Worm (Caenorhabditis elegans) whole organism, L1 larva: Measurements from ENCODE around the gene str-185.
A peak's percentile ranks its signal among the peaks of the same experiment; 100 is the strongest.

Source experiments
- C34B4.2 ChIP-seq: sonication (generic microtip); optimal IDR thresholded peaks from 2 replicates; lab custom pipeline; 2017; ENCODE audit warnings: mild to moderate bottlenecking, missing genetic modification characterization, missing compliant biosample characterization
- F16B12.6 ChIP-seq: fragments of 150-350 bp; optimal IDR thresholded peaks from 2 replicates; lab custom pipeline; 2014; ENCODE audit warnings: missing biosample characterization, missing genetic modification characterization
- aha-1 ChIP-seq: fragments of 150-350 bp; optimal IDR thresholded peaks from 2 replicates; lab custom pipeline; 2014; ENCODE audit warnings: missing biosample characterization, missing genetic modification characterization
- alr-1 ChIP-seq: fragments of 200-800 bp; sonication (Bioruptor generic); optimal IDR thresholded peaks from 2 replicates; lab custom pipeline; 2018; ENCODE audit warnings: borderline replicate concordance, mild to moderate bottlenecking, missing genetic modification characterization, missing compliant biosample characterization
- aly-2 ChIP-seq: fragments of 150-350 bp; optimal IDR thresholded peaks from 2 replicates; lab custom pipeline; 2014; ENCODE audit warnings: missing biosample characterization, missing genetic modification characterization
- ceh-63 ChIP-seq: fragments of 200-800 bp; sonication (Bioruptor generic); optimal IDR thresholded peaks from 2 replicates; lab custom pipeline; 2018; ENCODE audit warnings: mild to moderate bottlenecking, missing genetic modification characterization, missing compliant biosample characterization
- ceh-8 ChIP-seq: fragments of 200-800 bp; sonication (Bioruptor generic); optimal IDR thresholded peaks from 2 replicates; lab custom pipeline; 2018; ENCODE audit warnings: mild to moderate bottlenecking, missing genetic modification characterization, moderate library complexity, missing compliant biosample characterization
- ceh-82 ChIP-seq, 3 experiments: fragments of 150-350 bp in 1 of 3; sonication (generic microtip) in 2 of 3; optimal IDR thresholded peaks; 2 replicates each; lab custom pipeline; 2014 to 2017; ENCODE audit warnings: missing biosample characterization in 3 of 3, missing genetic modification characterization in 3 of 3
- ceh-88 ChIP-seq: fragments of 200-800 bp; sonication (Bioruptor generic); IDR thresholded peaks from 2 replicates; pipeline ENCODE4 v1.3.6; 2022; ENCODE audit warnings: missing genetic modification characterization, missing compliant biosample characterization
- dsc-1 ChIP-seq: sonication (generic microtip); optimal IDR thresholded peaks from 2 replicates; lab custom pipeline; 2016; ENCODE audit warnings: mild to moderate bottlenecking, missing genetic modification characterization, missing compliant biosample characterization
- efl-1 ChIP-seq, 4 experiments: fragments of 150-350 bp; optimal IDR thresholded peaks in 3 of 4; peaks in 1 of 4; 1 replicate in 1 of 4; 2 replicates in 3 of 4; lab custom pipeline; 2014; ENCODE audit warnings: missing biosample characterization in 2 of 4, missing genetic modification characterization in 2 of 4, missing genetic modification reagents in 2 of 4
- efl-3 ChIP-seq: fragments of 200-800 bp; sonication (Bioruptor generic); optimal IDR thresholded peaks from 2 replicates; lab custom pipeline; 2018; ENCODE audit warnings: mild to moderate bottlenecking, missing genetic modification characterization, missing compliant biosample characterization
- egl-27 ChIP-seq, 2 experiments: fragments of 150-350 bp in 1 of 2; sonication (generic microtip); optimal IDR thresholded peaks; 3 replicates each; lab custom pipeline; 2017 to 2018; ENCODE audit warnings: missing biosample characterization in 2 of 2, missing genetic modification characterization in 2 of 2, missing genetic modification reagents in 2 of 2
- ets-5 ChIP-seq: fragments of 200-800 bp; sonication (Bioruptor generic); IDR thresholded peaks from 2 replicates; pipeline ENCODE4 v1.3.6; 2022; ENCODE audit warnings: missing genetic modification characterization, missing compliant biosample characterization
- fkh-10 ChIP-seq: sonication (generic microtip); optimal IDR thresholded peaks from 2 replicates; lab custom pipeline; 2017; ENCODE audit warnings: missing biosample characterization, missing genetic modification reagents, missing genetic modification characterization
- fkh-4 ChIP-seq: sonication (generic microtip); optimal IDR thresholded peaks from 2 replicates; lab custom pipeline; 2016; ENCODE audit warnings: missing compliant biosample characterization, missing genetic modification characterization, borderline replicate concordance
- hlh-17 ChIP-seq: fragments of 200-800 bp; sonication (Bioruptor generic); optimal IDR thresholded peaks from 2 replicates; lab custom pipeline; 2018; ENCODE audit warnings: missing genetic modification characterization, mild to moderate bottlenecking, missing compliant biosample characterization, moderate library complexity, borderline replicate concordance
- hlh-4 ChIP-seq: sonication (generic microtip); optimal IDR thresholded peaks from 2 replicates; lab custom pipeline; 2016; ENCODE audit warnings: mild to moderate bottlenecking, missing genetic modification characterization, missing compliant biosample characterization
- hpl-2 ChIP-seq: fragments of 150-350 bp; optimal IDR thresholded peaks from 2 replicates; lab custom pipeline; 2014; ENCODE audit warnings: missing biosample characterization, missing genetic modification reagents, missing genetic modification characterization
- irx-1 ChIP-seq: sonication (generic microtip); optimal IDR thresholded peaks from 2 replicates; lab custom pipeline; 2016; ENCODE audit warnings: missing genetic modification characterization, missing compliant biosample characterization
- jun-1 ChIP-seq: fragments of 150-350 bp; optimal IDR thresholded peaks from 2 replicates; lab custom pipeline; 2014; ENCODE audit warnings: missing biosample characterization, missing genetic modification reagents, missing genetic modification characterization
- lir-3 ChIP-seq: sonication (generic microtip); optimal IDR thresholded peaks from 2 replicates; lab custom pipeline; 2016; ENCODE audit warnings: mild to moderate bottlenecking, missing genetic modification characterization, moderate library complexity, missing compliant biosample characterization; ENCODE audit not compliant: poor library complexity
- mdl-1 ChIP-seq, 2 experiments: fragments of 150-350 bp; optimal IDR thresholded peaks; 2 replicates each; lab custom pipeline; 2014 to 2017; ENCODE audit warnings: missing biosample characterization in 2 of 2, missing genetic modification characterization in 2 of 2, inconsistent platforms in 1 of 2
- mep-1 ChIP-seq: fragments of 150-350 bp; optimal IDR thresholded peaks from 2 replicates; lab custom pipeline; 2014; ENCODE audit warnings: missing biosample characterization, missing genetic modification characterization
- nhr-19 ChIP-seq: fragments of 200-800 bp; sonication (Bioruptor generic); conservative IDR thresholded peaks from 2 replicates; pipeline ENCODE4 v1.3.6; 2022; ENCODE audit warnings: missing genetic modification characterization, missing compliant biosample characterization
- nhr-20 ChIP-seq: sonication (generic microtip); optimal IDR thresholded peaks from 2 replicates; lab custom pipeline; 2016; ENCODE audit warnings: mild to moderate bottlenecking, missing genetic modification characterization, missing compliant biosample characterization
- nhr-237 ChIP-seq: fragments of 150-350 bp; optimal IDR thresholded peaks from 2 replicates; lab custom pipeline; 2014; ENCODE audit warnings: missing biosample characterization, missing genetic modification characterization
- nhr-28 ChIP-seq: fragments of 150-350 bp; optimal IDR thresholded peaks from 2 replicates; lab custom pipeline; 2014; ENCODE audit warnings: missing biosample characterization, missing genetic modification characterization
- nhr-47 ChIP-seq: sonication (generic microtip); optimal IDR thresholded peaks from 2 replicates; lab custom pipeline; 2016; ENCODE audit warnings: mild to moderate bottlenecking, missing genetic modification characterization, moderate library complexity, missing compliant biosample characterization
- nhr-71 ChIP-seq: sonication (generic microtip); optimal IDR thresholded peaks from 2 replicates; lab custom pipeline; 2016; ENCODE audit warnings: mild to moderate bottlenecking, missing genetic modification characterization, moderate library complexity, missing compliant biosample characterization
- nhr-84 ChIP-seq: sonication (generic microtip); optimal IDR thresholded peaks from 2 replicates; lab custom pipeline; 2017; ENCODE audit warnings: missing biosample characterization, missing genetic modification characterization
- pag-3 ChIP-seq: sonication (generic microtip); optimal IDR thresholded peaks from 2 replicates; lab custom pipeline; 2017; ENCODE audit warnings: missing genetic modification characterization, mild to moderate bottlenecking, missing compliant biosample characterization, antibody characterized with exemption, borderline replicate concordance; ENCODE audit not compliant: insufficient read depth
- rnt-1 ChIP-seq: sonication (generic microtip); optimal IDR thresholded peaks from 2 replicates; lab custom pipeline; 2016; ENCODE audit warnings: mild to moderate bottlenecking, missing genetic modification characterization, moderate library complexity, missing compliant biosample characterization
- snu-23 ChIP-seq: sonication (generic microtip); optimal IDR thresholded peaks from 2 replicates; lab custom pipeline; 2016; ENCODE audit warnings: missing genetic modification characterization, missing compliant biosample characterization
- sox-4 ChIP-seq: sonication (generic microtip); optimal IDR thresholded peaks from 2 replicates; lab custom pipeline; 2016; ENCODE audit warnings: missing genetic modification characterization, missing compliant biosample characterization
- sup-37 ChIP-seq: fragments of 200-800 bp; sonication (Bioruptor generic); optimal IDR thresholded peaks from 2 replicates; lab custom pipeline; 2018; ENCODE audit warnings: mild to moderate bottlenecking, missing genetic modification characterization, missing compliant biosample characterization
- swsn-7 ChIP-seq: sonication (generic microtip); optimal IDR thresholded peaks from 2 replicates; lab custom pipeline; 2016; ENCODE audit warnings: missing genetic modification characterization, missing compliant biosample characterization
- tbx-2 ChIP-seq: sonication (generic microtip); optimal IDR thresholded peaks from 2 replicates; lab custom pipeline; 2016; ENCODE audit warnings: missing genetic modification characterization, missing compliant biosample characterization
- tlp-1 ChIP-seq: fragments of 150-350 bp; optimal IDR thresholded peaks from 2 replicates; lab custom pipeline; 2014; ENCODE audit warnings: missing biosample characterization, missing genetic modification characterization
- unc-130 ChIP-seq: fragments of 150-350 bp; optimal IDR thresholded peaks from 2 replicates; lab custom pipeline; 2017; ENCODE audit warnings: missing biosample characterization, missing genetic modification characterization, inconsistent platforms
- unc-62 ChIP-seq: fragments of 150-350 bp; optimal IDR thresholded peaks from 2 replicates; lab custom pipeline; 2014; ENCODE audit warnings: missing biosample characterization, missing genetic modification reagents, missing genetic modification characterization
- unc-86 ChIP-seq: sonication (generic microtip); optimal IDR thresholded peaks from 2 replicates; lab custom pipeline; 2016; ENCODE audit warnings: missing genetic modification characterization, missing compliant biosample characterization
- vab-15 ChIP-seq: sonication (generic microtip); optimal IDR thresholded peaks from 2 replicates; lab custom pipeline; 2017; ENCODE audit warnings: missing genotype, mild to moderate bottlenecking, missing genetic modification characterization, missing compliant biosample characterization
- ztf-4 ChIP-seq: fragments of 150-350 bp; optimal IDR thresholded peaks from 2 replicates; lab custom pipeline; 2014; ENCODE audit warnings: missing biosample characterization, missing genetic modification characterization

str-185 gene

ce11 chrIV:4470885-4471772 lies 41.3 kb upstream of the str-185 start (continued):
- TF ChIP-seq swsn-7 (tag; lab: Kevin White, UChicago) (peak; percentile 19), C34B4.2 (tag; lab: Kevin White, UChicago) (no peak), ceh-82 (tag; optimal IDR thresholded peaks at IDR 0.05; lab: Kevin White, UChicago) (peak in 2 of 3 experiments; percentile 14 to 23), hpl-2 (GFP tag; lab: Kevin White, UChicago) (no peak), ztf-4 (tag; lab: Kevin White, UChicago) (no peak), unc-62 (GFP tag; lab: Kevin White, UChicago) (no peak), rnt-1 (tag; lab: Kevin White, UChicago) (peak; percentile 50), nhr-20 (tag; lab: Kevin White, UChicago) (peak; percentile 9), efl-3 (no peak), efl-1 (optimal IDR thresholded peaks at IDR 0.05; lab: Kevin White, UChicago) (peak; percentile 57 to 77), efl-1 (GFP tag; optimal IDR thresholded peaks at IDR 0.05 in 1 of 2; lab: Kevin White, UChicago) (peak; percentile 78 to 97), ceh-8 (no peak), unc-86 (peak; percentile 21), nhr-84 (tag; lab: Kevin White, UChicago) (no peak), lir-3 (no peak), hlh-4 (tag; lab: Kevin White, UChicago) (no peak), fkh-4 (tag; lab: Kevin White, UChicago) (no peak), fkh-10 (no peak), unc-130 (tag; lab: Kevin White, UChicago) (no peak), nhr-19 (GFP tag; lab: Robert Waterston, UW) (peak; percentile 34), nhr-237 (tag; lab: Kevin White, UChicago) (no peak), aly-2 (no peak), aha-1 (tag; lab: Kevin White, UChicago) (no peak), sox-4 (no peak), nhr-28 (tag; lab: Kevin White, UChicago) (no peak), F16B12.6 (tag; lab: Kevin White, UChicago) (no peak), hlh-17 (GFP tag; lab: Kevin White, UChicago) (no peak), mep-1 (tag; lab: Kevin White, UChicago) (no peak), tbx-2 (tag; lab: Kevin White, UChicago) (peak; percentile 11), sup-37 (GFP tag; lab: Kevin White, UChicago) (no peak), irx-1 (tag; lab: Kevin White, UChicago) (no peak), ceh-63 (GFP tag; lab: Kevin White, UChicago) (no peak), egl-27 (tag; optimal IDR thresholded peaks at IDR 0.05; lab: Kevin White, UChicago) (no peak), pag-3 (tag; lab: Kevin White, UChicago) (no peak), vab-15 (tag; lab: Kevin White, UChicago) (peak; percentile 41), snu-23 (peak; percentile 37), ceh-88 (GFP tag; lab: Robert Waterston, UW) (peak; percentile 43; the same call in 1 of the 2 replicates), ets-5 (GFP tag; lab: Robert Waterston, UW) (no peak), alr-1 (tag; lab: Kevin White, UChicago) (no peak), nhr-71 (tag; lab: Kevin White, UChicago) (peak; percentile 47), jun-1 (no peak), nhr-47 (tag; lab: Kevin White, UChicago) (peak; percentile 11), tlp-1 (tag; lab: Kevin White, UChicago) (no peak), dsc-1 (tag; lab: Kevin White, UChicago) (peak; percentile 25), mdl-1 (tag; optimal IDR thresholded peaks at IDR 0.05; lab: Kevin White, UChicago) (peak in 1 of 2 experiments; percentile 86)
- TF ChIP-seq, all 84 proteins: peak for 29
